Fruit fly (Drosophila melanogaster): ENCODE data around the gene CG12106.

Gene CG12106

dm6 chrX:9243417-9243884 is 49.8 kb downstream of the CG12106 start, which contains the start of the genes mxc and Larp7:
Gene mxc, minus strand, starts transcription at chrX:9243467.
Gene Larp7, plus strand, starts transcription at chrX:9243817.
- TF ChIP-seq cic (GFP tag; optimal IDR thresholded peaks at IDR 0.05) = no peak
- TF ChIP-seq Crg-1 (GFP tag; optimal IDR thresholded peaks at IDR 0.05) = peak; percentile 84
- no peak for TF ChIP-seq CG12768 (GFP tag; optimal IDR thresholded peaks at IDR 0.05)
- peak; percentile 84 for TF ChIP-seq bab1 (GFP tag; optimal IDR thresholded peaks at IDR 0.05)
- TF ChIP-seq Mnt (GFP tag; optimal IDR thresholded peaks at IDR 0.05) = peak; percentile 67
- TF ChIP-seq pad (GFP tag; optimal IDR thresholded peaks at IDR 0.05) = peak; percentile 60
- TF ChIP-seq CG7045 (GFP tag; optimal IDR thresholded peaks at IDR 0.05) = peak; percentile 30
- TF ChIP-seq CG7101 (tag; optimal IDR thresholded peaks at IDR 0.05) = peak; percentile 71
- TF ChIP-seq CG1620 (GFP tag; optimal IDR thresholded peaks at IDR 0.05) = peak; percentile 86
- TF ChIP-seq tj (GFP tag; optimal IDR thresholded peaks at IDR 0.05) = peak; percentile 53
- peak; percentile 82 for TF ChIP-seq Hr96 (GFP tag; optimal IDR thresholded peaks at IDR 0.05)
- peak; percentile 90 for TF ChIP-seq CG14711 (tag; optimal IDR thresholded peaks at IDR 0.05)
- no peak for TF ChIP-seq CG5204 (GFP tag; optimal IDR thresholded peaks at IDR 0.05)
- no peak for TF ChIP-seq cnc (optimal IDR thresholded peaks at IDR 0.05)
- TF ChIP-seq CG11617 (GFP tag; optimal IDR thresholded peaks at IDR 0.05) = peak; percentile 79
- TF ChIP-seq ovo (GFP tag; optimal IDR thresholded peaks at IDR 0.05) = peak; percentile 89
- peak; percentile 80 for TF ChIP-seq toe (GFP tag; optimal IDR thresholded peaks at IDR 0.05)
- TF ChIP-seq Clk (GFP tag; optimal IDR thresholded peaks at IDR 0.05) = no peak

All from whole organism, adult.